Worm (Caenorhabditis elegans) whole organism, L3 larva: ENCODE data around the gene lgc-17.

Experiments
- lin-39 ChIP-seq: fragments of 150-350 bp; optimal IDR thresholded peaks from 2 replicates; lab custom pipeline; 2018; ENCODE audit warnings: missing biosample characterization, missing genetic modification reagents, missing genetic modification characterization
- nhr-237 ChIP-seq: fragments of 150-350 bp; optimal IDR thresholded peaks from 2 replicates; lab custom pipeline; 2014; ENCODE audit warnings: missing biosample characterization, missing genetic modification characterization
- skn-1 ChIP-seq: fragments of 150-350 bp; optimal IDR thresholded peaks from 2 replicates; lab custom pipeline; 2014; ENCODE audit warnings: missing biosample characterization, missing genetic modification characterization
- unc-62 ChIP-seq: fragments of 150-350 bp; sonication (generic microtip); optimal IDR thresholded peaks from 4 replicates; lab custom pipeline; 2014; ENCODE audit warnings: missing biosample characterization, missing genetic modification reagents, missing genetic modification characterization
- zag-1 ChIP-seq: fragments of 150-350 bp; optimal IDR thresholded peaks from 2 replicates; lab custom pipeline; 2014; ENCODE audit warnings: missing biosample characterization, missing genetic modification characterization
- ztf-11 ChIP-seq: fragments of 150-350 bp; optimal IDR thresholded peaks from 2 replicates; lab custom pipeline; 2014; ENCODE audit warnings: missing biosample characterization, missing genetic modification characterization
- ztf-4 ChIP-seq: fragments of 150-350 bp; optimal IDR thresholded peaks from 2 replicates; lab custom pipeline; 2014; ENCODE audit warnings: missing biosample characterization, missing genetic modification characterization

DNA sequence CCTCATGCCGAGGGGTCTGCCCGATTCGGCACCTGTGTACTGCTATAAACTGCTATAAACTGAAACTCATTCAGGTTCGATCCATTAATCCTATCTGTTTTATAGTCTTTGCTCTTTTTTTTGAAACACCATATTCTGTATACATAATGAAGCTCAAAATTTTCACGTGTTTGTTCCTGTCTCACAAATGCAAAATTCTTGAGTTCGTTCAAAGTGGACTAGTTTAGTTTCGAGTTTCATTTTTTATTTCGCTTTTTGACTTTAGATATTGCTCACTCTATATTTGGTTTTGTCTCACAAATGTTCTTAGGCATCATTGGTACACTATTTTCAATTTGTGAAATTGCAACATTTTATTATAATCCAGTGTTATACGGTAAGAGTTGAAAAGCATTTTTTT, at the start of gene lgc-17:
- TF ChIP-seq zag-1 (tag; lab: Kevin White, UChicago) (no peak), ztf-11 (no peak), nhr-237 (tag; lab: Kevin White, UChicago) (no peak), ztf-4 (tag; lab: Kevin White, UChicago) (no peak), unc-62 (GFP tag; lab: Kevin White, UChicago) (no peak), lin-39 (no peak), skn-1 (no peak)
